Fruit fly (Drosophila melanogaster) S2 (cell line): ENCODE measurements around the gene Cyp303a1.

Source experiments
- CG8478 ChIP-seq: fragments of >200 bp; optimal IDR thresholded peaks from 2 replicates; lab custom pipeline; 2018
- CTCF ChIP-seq, 2 experiments: fragments of >200 bp; optimal IDR thresholded peaks; 2 replicates each; lab custom pipeline; 2018

DNA sequence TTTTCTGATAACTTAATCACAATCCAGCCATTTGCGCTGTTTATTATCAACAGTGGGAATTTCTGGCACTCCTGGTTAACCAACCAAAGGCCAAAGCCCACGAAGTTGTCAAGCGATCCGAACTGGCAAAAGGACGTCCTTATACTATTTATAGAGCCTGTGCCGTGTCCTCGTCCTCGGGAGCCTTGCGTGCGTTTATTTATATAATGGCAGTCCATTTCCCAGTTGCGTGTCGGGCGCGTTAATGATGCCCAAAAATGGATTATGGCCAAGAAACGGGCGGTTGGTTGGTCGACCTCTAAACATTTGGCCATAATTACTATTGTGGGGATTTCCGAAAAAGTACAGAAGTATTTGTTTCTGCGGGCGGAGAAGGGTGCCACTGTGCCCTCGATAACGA lies 26.4 kb downstream of the Cyp303a1 start:
- TF ChIP-seq CTCF (optimal IDR thresholded peaks at IDR 0.05; lab: Kevin White, UChicago) (no peak), CG8478 (lab: Kevin White, UChicago) (no peak)
